Fruit fly (Drosophila melanogaster) whole organism, embryonic: Measurements from ENCODE around the gene Kdm2.

Source experiments
- Adf1 ChIP-seq: fragments of 200-800 bp; sonication (Bioruptor generic); IDR thresholded peaks from 2 replicates; pipeline ENCODE4 v1.3.6; 2022; ENCODE audit warnings: missing biosample characterization, missing genetic modification characterization
- Bgb ChIP-seq: fragments of 200-800 bp; sonication (Bioruptor generic); IDR thresholded peaks from 2 replicates; pipeline ENCODE4 v1.3.6; 2022; ENCODE audit warnings: missing biosample characterization, missing genetic modification characterization; ENCODE audit not compliant: partially characterized antibody
- C15 ChIP-seq: fragments of 200-800 bp; sonication (Bioruptor generic); IDR thresholded peaks from 3 replicates; pipeline ENCODE4 v1.3.6; 2022; ENCODE audit warnings: missing biosample characterization, missing genetic modification characterization
- CG10543 ChIP-seq: fragments of 200-800 bp; sonication (Bioruptor generic); optimal IDR thresholded peaks from 3 replicates; lab custom pipeline; 2017; ENCODE audit warnings: missing biosample characterization, mild to moderate bottlenecking, missing genetic modification characterization, moderate library complexity
- CG11085 ChIP-seq: fragments of 200-800 bp; sonication (Bioruptor generic); IDR thresholded peaks from 2 replicates; pipeline ENCODE4 v1.3.6; 2022; ENCODE audit warnings: missing biosample characterization, missing genetic modification characterization
- CG11093 ChIP-seq: fragments of 200-800 bp; sonication (Bioruptor generic); IDR thresholded peaks from 3 replicates; pipeline ENCODE4 v1.3.6; 2022; ENCODE audit warnings: missing biosample characterization, missing genetic modification characterization
- CG12104 ChIP-seq: fragments of 200-800 bp; sonication (Bioruptor generic); optimal IDR thresholded peaks from 3 replicates; lab custom pipeline; 2016; ENCODE audit warnings: missing biosample characterization, missing genetic modification characterization
- CG12391 ChIP-seq: fragments of 200-800 bp; sonication (Bioruptor generic); optimal IDR thresholded peaks from 3 replicates; lab custom pipeline; 2018; ENCODE audit warnings: missing biosample characterization, mild to moderate bottlenecking, missing genetic modification characterization, moderate library complexity
- CG12942 ChIP-seq: fragments of 200-800 bp; sonication (Bioruptor generic); optimal IDR thresholded peaks from 3 replicates; lab custom pipeline; 2016; ENCODE audit warnings: missing biosample characterization, missing genetic modification characterization
- CG13123 ChIP-seq: fragments of 200-800 bp; sonication (Bioruptor generic); optimal IDR thresholded peaks from 2 replicates; lab custom pipeline; 2016; ENCODE audit warnings: missing biosample characterization, missing genetic modification characterization
- CG15269 ChIP-seq: fragments of 200-800 bp; sonication (Bioruptor generic); optimal IDR thresholded peaks from 2 replicates; lab custom pipeline; 2018; ENCODE audit warnings: missing biosample characterization, mild to moderate bottlenecking, missing genetic modification characterization, moderate library complexity
- CG15479 ChIP-seq: fragments of 200-800 bp; sonication (Bioruptor generic); optimal IDR thresholded peaks from 3 replicates; lab custom pipeline; 2019; ENCODE audit warnings: missing biosample characterization, mild to moderate bottlenecking, missing genetic modification characterization, moderate library complexity
- CG17802 ChIP-seq: fragments of 200-800 bp; sonication (Bioruptor generic); optimal IDR thresholded peaks from 2 replicates; lab custom pipeline; 2018; ENCODE audit warnings: missing biosample characterization, mild to moderate bottlenecking, missing genetic modification characterization, moderate library complexity
- CG1792 ChIP-seq: fragments of 200-800 bp; sonication (Bioruptor generic); optimal IDR thresholded peaks from 2 replicates; lab custom pipeline; 2016; ENCODE audit warnings: missing biosample characterization, missing genetic modification characterization
- CG2120 ChIP-seq: fragments of 200-800 bp; sonication (Bioruptor generic); optimal IDR thresholded peaks from 3 replicates; lab custom pipeline; 2016; ENCODE audit warnings: missing biosample characterization, missing genetic modification characterization
- CG33213 ChIP-seq: fragments of 200-800 bp; sonication (Bioruptor generic); optimal IDR thresholded peaks from 3 replicates; lab custom pipeline; 2016; ENCODE audit warnings: missing biosample characterization, missing genetic modification characterization
- CG4328 ChIP-seq: fragments of 200-800 bp; sonication (Bioruptor generic); optimal IDR thresholded peaks from 3 replicates; lab custom pipeline; 2017; ENCODE audit warnings: missing biosample characterization, missing genetic modification reagents, missing genetic modification characterization
- CG4617 ChIP-seq: fragments of 200-800 bp; sonication (Bioruptor generic); optimal IDR thresholded peaks from 3 replicates; lab custom pipeline; 2016; ENCODE audit warnings: missing biosample characterization, missing genetic modification characterization, borderline replicate concordance
- CG4854 ChIP-seq: fragments of 200-800 bp; sonication (Bioruptor generic); optimal IDR thresholded peaks from 2 replicates; lab custom pipeline; 2016; ENCODE audit warnings: missing biosample characterization, missing genetic modification characterization, inconsistent platforms
- CG5245 ChIP-seq: fragments of 200-800 bp; sonication (Bioruptor generic); optimal IDR thresholded peaks from 3 replicates; lab custom pipeline; 2016; ENCODE audit warnings: missing biosample characterization, missing genetic modification characterization
- CG6175 ChIP-seq: fragments of 200-800 bp; sonication (Bioruptor generic); IDR thresholded peaks from 3 replicates; pipeline ENCODE4 v1.3.6; 2022; ENCODE audit warnings: missing biosample characterization, missing genetic modification characterization
- CG6254 ChIP-seq: fragments of 200-800 bp; sonication (Bioruptor generic); optimal IDR thresholded peaks from 3 replicates; lab custom pipeline; 2017; ENCODE audit warnings: mild to moderate bottlenecking, missing biosample characterization, missing genetic modification reagents, missing genetic modification characterization
- CG6654 ChIP-seq: fragments of 200-800 bp; sonication (Bioruptor generic); optimal IDR thresholded peaks from 2 replicates; lab custom pipeline; 2017; ENCODE audit warnings: missing biosample characterization, mild to moderate bottlenecking, missing genetic modification characterization
- CG8290 ChIP-seq, 3 experiments: fragments of 200-800 bp; sonication (Bioruptor generic); optimal IDR thresholded peaks; 2 replicates each; lab custom pipeline; 2016 to 2019; ENCODE audit warnings: missing biosample characterization in 3 of 3, missing genetic modification characterization in 3 of 3, mild to moderate bottlenecking in 2 of 3, moderate library complexity in 1 of 3
- CG8359 ChIP-seq: fragments of 200-800 bp; sonication (Bioruptor generic); optimal IDR thresholded peaks from 2 replicates; lab custom pipeline; 2017; ENCODE audit warnings: missing biosample characterization, mild to moderate bottlenecking, missing genetic modification characterization, borderline replicate concordance
- CG9215 ChIP-seq: fragments of 200-800 bp; sonication (Bioruptor generic); IDR thresholded peaks from 2 replicates; pipeline ENCODE4 v1.3.6; 2022; ENCODE audit warnings: missing biosample characterization, missing genetic modification characterization
- CG9797 ChIP-seq: fragments of 200-800 bp; sonication (Bioruptor generic); optimal IDR thresholded peaks from 3 replicates; lab custom pipeline; 2018; ENCODE audit warnings: missing biosample characterization, mild to moderate bottlenecking, missing genetic modification characterization
- CG9817 ChIP-seq: fragments of 200-800 bp; sonication (Bioruptor generic); optimal IDR thresholded peaks from 2 replicates; lab custom pipeline; 2018; ENCODE audit warnings: missing biosample characterization, mild to moderate bottlenecking, missing genetic modification characterization, moderate library complexity
- CHES-1-like ChIP-seq: fragments of 200-800 bp; sonication (Bioruptor generic); optimal IDR thresholded peaks from 2 replicates; lab custom pipeline; 2016; ENCODE audit warnings: missing biosample characterization, missing genetic modification characterization
- CoRest ChIP-seq: fragments of 200-800 bp; sonication (Bioruptor generic); optimal IDR thresholded peaks from 3 replicates; lab custom pipeline; 2018; ENCODE audit warnings: missing biosample characterization, mild to moderate bottlenecking, missing genetic modification characterization, moderate library complexity
- D19B ChIP-seq: fragments of 200-800 bp; sonication (Bioruptor generic); optimal IDR thresholded peaks from 2 replicates; lab custom pipeline; 2017; ENCODE audit warnings: missing biosample characterization, mild to moderate bottlenecking, missing genetic modification characterization
- Dbx ChIP-seq: fragments of 200-800 bp; sonication (Bioruptor generic); IDR thresholded peaks from 3 replicates; pipeline ENCODE4 v1.3.6; 2022; ENCODE audit warnings: missing biosample characterization, missing genetic modification characterization
- Ets65A ChIP-seq: fragments of 200-800 bp; sonication (Bioruptor generic); peaks from one replicate; lab custom pipeline; 2016; ENCODE audit warnings: missing biosample characterization, missing genetic modification characterization
- Gsc ChIP-seq: fragments of 200-800 bp; sonication (Bioruptor generic); IDR thresholded peaks from 2 replicates; pipeline ENCODE4 v1.3.6; 2022; ENCODE audit warnings: missing biosample characterization, missing genetic modification characterization
- H2.0 ChIP-seq: fragments of 200-800 bp; sonication (Bioruptor generic); IDR thresholded peaks from 2 replicates; pipeline ENCODE4 v1.3.6; 2022; ENCODE audit warnings: missing biosample characterization, missing genetic modification characterization
- Max ChIP-seq: fragments of 200-800 bp; sonication (Bioruptor generic); optimal IDR thresholded peaks from 2 replicates; lab custom pipeline; 2016; ENCODE audit warnings: missing biosample characterization, mild to moderate bottlenecking, missing genetic modification characterization
- Ssrp ChIP-seq: fragments of 200-800 bp; sonication (Bioruptor generic); optimal IDR thresholded peaks from 2 replicates; lab custom pipeline; 2018; ENCODE audit warnings: missing biosample characterization, mild to moderate bottlenecking, missing genetic modification characterization, moderate library complexity
- al ChIP-seq: fragments of 200-800 bp; sonication (Bioruptor generic); IDR thresholded peaks from 2 replicates; pipeline ENCODE4 v1.3.6; 2022; ENCODE audit warnings: missing biosample characterization, missing genetic modification characterization
- croc ChIP-seq: fragments of 200-800 bp; sonication (Bioruptor generic); conservative IDR thresholded peaks from 3 replicates; pipeline ENCODE4 v1.3.6; 2022; ENCODE audit warnings: missing biosample characterization, missing genetic modification characterization
- dysf ChIP-seq: fragments of 200-800 bp; sonication (Bioruptor generic); IDR thresholded peaks from 3 replicates; pipeline ENCODE4 v1.3.6; 2022; ENCODE audit warnings: missing biosample characterization, missing genetic modification characterization
- gcm ChIP-seq: fragments of 200-800 bp; sonication (Bioruptor generic); optimal IDR thresholded peaks from 2 replicates; lab custom pipeline; 2019; ENCODE audit warnings: missing biosample characterization, mild to moderate bottlenecking, missing genetic modification characterization, moderate library complexity
- her ChIP-seq: fragments of 200-800 bp; sonication (Bioruptor generic); optimal IDR thresholded peaks from 2 replicates; lab custom pipeline; 2016; ENCODE audit warnings: missing biosample characterization, missing genetic modification characterization
- mld ChIP-seq: fragments of 200-800 bp; sonication (Bioruptor generic); IDR thresholded peaks from 3 replicates; pipeline ENCODE4 v1.3.6; 2022; ENCODE audit warnings: missing biosample characterization, missing genetic modification characterization; ENCODE audit not compliant: partially characterized antibody
- nerfin-2 ChIP-seq: fragments of 200-800 bp; sonication (Bioruptor generic); IDR thresholded peaks from 2 replicates; pipeline ENCODE4 v1.3.6; 2022; ENCODE audit warnings: missing biosample characterization, missing genetic modification characterization; ENCODE audit not compliant: partially characterized antibody
- oc ChIP-seq: fragments of 200-800 bp; sonication (Bioruptor generic); optimal IDR thresholded peaks from 2 replicates; lab custom pipeline; 2018; ENCODE audit warnings: missing biosample characterization, mild to moderate bottlenecking, missing genetic modification characterization, moderate library complexity
- pan ChIP-seq, 4 experiments: fragments of >200 bp in 3 of 4; fragments of 200-800 bp in 1 of 4; sonication (Bioruptor generic) in 1 of 4; optimal IDR thresholded peaks in 3 of 4; IDR thresholded peaks in 1 of 4; 2 replicates each; pipeline versions ENCODE4 v1.3.6 to Lab custom; 2017 to 2022; ENCODE audit warnings: missing biosample characterization in 2 of 4, missing genetic modification characterization in 2 of 4, mixed read lengths in 1 of 4
- run ChIP-seq: fragments of 200-800 bp; sonication (Bioruptor generic); optimal IDR thresholded peaks from 3 replicates; lab custom pipeline; 2018; ENCODE audit warnings: missing biosample characterization, mild to moderate bottlenecking, missing genetic modification characterization
- stc ChIP-seq: fragments of 200-800 bp; sonication (Bioruptor generic); IDR thresholded peaks from 2 replicates; pipeline ENCODE4 v1.3.6; 2022; ENCODE audit warnings: missing biosample characterization, missing genetic modification characterization
- tin ChIP-seq: fragments of 200-800 bp; sonication (Bioruptor generic); optimal IDR thresholded peaks from 3 replicates; lab custom pipeline; 2016; ENCODE audit warnings: missing biosample characterization, missing genetic modification characterization
- trh ChIP-seq: fragments of 200-800 bp; sonication (Bioruptor generic); optimal IDR thresholded peaks from 2 replicates; lab custom pipeline; 2016; ENCODE audit warnings: missing biosample characterization, missing genetic modification characterization

Gene Kdm2

dm6 chr3R:9053021-9053420 lies 726 bp downstream of the Kdm2 start (continued):
- TF ChIP-seq CG2120 (GFP tag; lab: Kevin White, UChicago) (peak; percentile 84), CG9817 (no peak), CG4328 (GFP tag; lab: Kevin White, UChicago) (peak; percentile 8), CG1792 (GFP tag; lab: Kevin White, UChicago) (peak; percentile 20), nerfin-2 (GFP tag; lab: Robert Waterston, UW) (no peak), CG6254 (GFP tag; lab: Kevin White, UChicago) (peak; percentile 17), C15 (no peak), CG15269 (tag; lab: Kevin White, UChicago) (peak; percentile 46), D19B (no peak), Max (GFP tag; lab: Kevin White, UChicago) (peak; percentile 29), CG11085 (GFP tag; lab: Robert Waterston, UW) (no peak), CG33213 (GFP tag; lab: Kevin White, UChicago) (no peak), CoRest (no peak), croc (GFP tag; lab: Robert Waterston, UW) (no peak), CG15479 (GFP tag; lab: Kevin White, UChicago) (no peak), Adf1 (GFP tag; lab: Robert Waterston, UW) (no peak), CG9215 (no peak), Ssrp (tag; lab: Kevin White, UChicago) (no peak), al (GFP tag; lab: Robert Waterston, UW) (no peak), her (peak; percentile 85), run (no peak), oc (tag; lab: Kevin White, UChicago) (peak; percentile 43), CG6654 (GFP tag; lab: Kevin White, UChicago) (no peak), stc (GFP tag; lab: Robert Waterston, UW) (no peak), CG10543 (GFP tag; lab: Kevin White, UChicago) (peak; percentile 91), CG4617 (no peak), CG17802 (tag; lab: Kevin White, UChicago) (no peak), mld (GFP tag; lab: Robert Waterston, UW) (no peak), Gsc (GFP tag; lab: Robert Waterston, UW) (no peak), CHES-1-like (peak; percentile 64), CG8359 (GFP tag; lab: Kevin White, UChicago) (no peak), CG5245 (GFP tag; lab: Kevin White, UChicago) (no peak), CG4854 (GFP tag; lab: Kevin White, UChicago) (peak; percentile 6), CG13123 (no peak), pan (optimal IDR thresholded peaks at IDR 0.05; lab: Kevin White, UChicago) (no peak), pan (GFP tag; optimal IDR thresholded peaks at IDR 0.05 in 1 of 2, IDR thresholded peaks at IDR 0.05 in 1 of 2) (no peak), H2.0 (GFP tag; lab: Robert Waterston, UW) (no peak), CG9797 (GFP tag; lab: Kevin White, UChicago) (no peak), dysf (GFP tag; lab: Robert Waterston, UW) (no peak), CG11093 (GFP tag; lab: Robert Waterston, UW) (no peak), CG8290 (GFP tag; optimal IDR thresholded peaks at IDR 0.05; lab: Kevin White, UChicago) (no peak), CG8290 (tag; optimal IDR thresholded peaks at IDR 0.05; lab: Kevin White, UChicago) (peak in 1 of 2 experiments; percentile 93), CG12391 (tag; lab: Kevin White, UChicago) (peak; percentile 50), Bgb (GFP tag; lab: Robert Waterston, UW) (no peak), Dbx (GFP tag; lab: Robert Waterston, UW) (no peak), CG12942 (GFP tag; lab: Kevin White, UChicago) (peak; percentile 21), gcm (GFP tag; lab: Kevin White, UChicago) (peak; percentile 67), Ets65A (GFP tag; lab: Kevin White, UChicago) (no peak), trh (no peak), CG12104 (GFP tag; lab: Kevin White, UChicago) (no peak), tin (GFP tag; lab: Kevin White, UChicago) (peak; percentile 27), CG6175 (GFP tag; lab: Robert Waterston, UW) (no peak)
